Worm (Caenorhabditis elegans): ENCODE data around the gene srlf-32.

Gene srlf-32

ce11 chrIV:11916907-11917306 is 8.9 kb upstream of the srlf-32 start, which contains the start of gene ZK822.10:
ZK822.10 (plus strand) TSS chrIV:11917137.
- no peak for TF ChIP-seq cebp-1 (GFP tag; IDR thresholded peaks at IDR 0.05)
- peak; percentile 6 for TF ChIP-seq cebp-1 (tag; optimal IDR thresholded peaks at IDR 0.05)
- TF ChIP-seq ztf-3 (GFP tag; optimal IDR thresholded peaks at IDR 0.05): no peak
- TF ChIP-seq unc-62 (GFP tag; optimal IDR thresholded peaks at IDR 0.05): peak; percentile 48
- peak; percentile 74 for TF ChIP-seq nhr-80 (tag; optimal IDR thresholded peaks at IDR 0.05)

ce11 chrIV:11917886-11918285 is 7.9 kb upstream of the srlf-32 start:
- TF ChIP-seq rcor-1 (GFP tag; IDR thresholded peaks at IDR 0.05): no peak
- no peak for TF ChIP-seq rec-8 (tag; optimal IDR thresholded peaks at IDR 0.05)
- peak; percentile 61 for TF ChIP-seq nhr-80 (tag; optimal IDR thresholded peaks at IDR 0.05)

ce11 chrIV:11919067-11919466 is 6.8 kb upstream of the srlf-32 start:
- TF ChIP-seq B0336.3 (GFP tag; IDR thresholded peaks at IDR 0.05): no peak

- no peak for TF ChIP-seq unc-62 (GFP tag; optimal IDR thresholded peaks at IDR 0.05)
- no peak for TF ChIP-seq snpc-3.4 (tag; optimal IDR thresholded peaks at IDR 0.05)
- no peak for TF ChIP-seq cebp-1 (GFP tag; IDR thresholded peaks at IDR 0.05)
- peak; percentile 10 for TF ChIP-seq cebp-1 (tag; optimal IDR thresholded peaks at IDR 0.05)
Measured at ce11 chrIV:11922011-11922410, 3.8 kb upstream of the srlf-32 start, which contains the start of gene ZK822.1. ZK822.1 (minus strand) TSS chrIV:11922131.

ce11 chrIV:11923074-11923473 is 2.8 kb upstream of the srlf-32 start, which contains the start of gene srlf-31:
srlf-31 (minus strand) TSS chrIV:11923174.
- TF ChIP-seq pbrm-1 (GFP tag; IDR thresholded peaks at IDR 0.05): no peak
- no peak for TF ChIP-seq ceh-91 (GFP tag; IDR thresholded peaks at IDR 0.05)
- no peak for TF ChIP-seq C06A6.2 (GFP tag; conservative IDR thresholded peaks at IDR 0.05)
- TF ChIP-seq hmg-1.2 (GFP tag; IDR thresholded peaks at IDR 0.05): no peak
- TF ChIP-seq Y67H2A.10 (GFP tag; conservative IDR thresholded peaks at IDR 0.05): no peak
- TF ChIP-seq Y53F4B.3 (GFP tag; IDR thresholded peaks at IDR 0.05): no peak
- no peak for TF ChIP-seq egl-18 (GFP tag; IDR thresholded peaks at IDR 0.05)
- TF ChIP-seq B0019.2 (GFP tag; conservative IDR thresholded peaks at IDR 0.05): no peak
- TF ChIP-seq F49E8.2 (tag; optimal IDR thresholded peaks at IDR 0.05; ENCODE audit: insufficient read depth): no peak
- TF ChIP-seq let-526 (GFP tag; IDR thresholded peaks at IDR 0.05): no peak
- no peak for TF ChIP-seq lsl-1 (GFP tag; optimal IDR thresholded peaks at IDR 0.05)
- TF ChIP-seq snpc-1.1 (tag; optimal IDR thresholded peaks at IDR 0.05; ENCODE audit: insufficient read depth): no peak
- no peak for TF ChIP-seq unc-62 (GFP tag; optimal IDR thresholded peaks at IDR 0.05)
- no peak for TF ChIP-seq ama-1 (optimal IDR thresholded peaks at IDR 0.05)
- TF ChIP-seq ama-1 (GFP tag; optimal IDR thresholded peaks at IDR 0.05): no peak

- TF ChIP-seq C17E4.6 (GFP tag; IDR thresholded peaks at IDR 0.05): no peak
- no peak for TF ChIP-seq aptf-2 (GFP tag; conservative IDR thresholded peaks at IDR 0.05)
- TF ChIP-seq ceh-27 (GFP tag; optimal IDR thresholded peaks at IDR 0.05): no peak
- TF ChIP-seq mes-4 (tag; optimal IDR thresholded peaks at IDR 0.05): no peak
- no peak for TF ChIP-seq madf-10 (tag; optimal IDR thresholded peaks at IDR 0.05)
- TF ChIP-seq F57C9.4 (tag; optimal IDR thresholded peaks at IDR 0.05): no peak
- no peak for TF ChIP-seq C06A6.2 (GFP tag; conservative IDR thresholded peaks at IDR 0.05)
- no peak for TF ChIP-seq F39B2.1 (GFP tag; IDR thresholded peaks at IDR 0.05)
- TF ChIP-seq aptf-3 (GFP tag; IDR thresholded peaks at IDR 0.05): no peak
- TF ChIP-seq rcor-1 (GFP tag; IDR thresholded peaks at IDR 0.05): no peak
Measured at ce11 chrIV:11924092-11924491, 1.7 kb upstream of the srlf-32 start.

Data from whole organism, young adult.